Fruit fly (Drosophila melanogaster): ENCODE data around the gene Cp16.

DNA sequence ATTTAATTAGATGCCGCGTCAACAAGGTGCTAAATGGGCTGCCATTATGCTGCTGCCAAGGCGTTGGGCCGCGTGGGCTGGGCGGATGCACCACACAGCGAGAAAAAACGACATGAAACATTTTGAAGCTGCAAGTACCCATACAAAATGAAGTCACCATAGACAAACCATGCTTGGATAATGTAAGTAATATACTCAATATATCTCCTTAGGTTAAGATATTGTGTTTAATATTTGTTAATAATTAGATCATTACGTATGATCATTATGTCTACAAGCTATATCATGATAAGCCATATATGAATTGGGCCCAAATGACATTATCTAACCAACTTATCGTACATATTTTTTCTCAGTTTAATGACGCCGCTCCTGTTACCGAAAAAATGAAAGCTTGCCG lies 15.7 kb upstream of the Cp16 start:
- TF ChIP-seq CG8478 (optimal IDR thresholded peaks at IDR 0.05), result no peak
- no peak for TF ChIP-seq CTCF (optimal IDR thresholded peaks at IDR 0.05)
